Fruit fly (Drosophila melanogaster): ENCODE measurements around the gene CG15160.

DNA sequence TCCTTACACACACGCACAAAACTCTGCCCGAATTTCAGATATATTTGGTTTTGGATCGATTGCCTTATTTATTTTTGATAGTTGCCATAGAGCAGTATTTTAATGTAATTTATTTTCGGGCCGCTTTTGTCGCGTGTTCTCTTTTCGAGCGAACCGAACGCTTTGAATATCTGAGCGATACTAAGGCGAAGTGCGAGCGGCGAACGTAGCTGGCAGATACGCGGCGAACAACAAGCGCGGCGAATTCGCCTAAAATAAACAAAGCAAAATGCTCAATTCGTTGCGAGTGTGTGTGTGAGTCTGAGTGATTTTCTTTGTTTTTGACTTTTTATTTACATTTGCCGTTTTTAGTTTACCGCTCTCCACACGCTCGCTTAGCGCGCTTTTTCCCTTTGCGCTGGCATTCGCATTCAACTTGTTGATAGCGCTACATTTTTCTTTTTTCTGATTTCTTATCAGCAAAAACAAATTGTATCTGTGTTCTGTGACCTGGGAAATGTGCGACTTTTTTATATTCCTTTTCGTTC, 27.6 kb upstream of the CG15160 start:
- TF ChIP-seq CG34367 (tag; optimal IDR thresholded peaks at IDR 0.05) (peak; percentile 25), D1 (tag; optimal IDR thresholded peaks at IDR 0.05) (no peak), CG12605 (GFP tag; IDR thresholded peaks at IDR 0.05) (peak; percentile 94), CG10348 (GFP tag; IDR thresholded peaks at IDR 0.05) (no peak), rn (GFP tag; IDR thresholded peaks at IDR 0.05) (no peak), CG13204 (GFP tag; optimal IDR thresholded peaks at IDR 0.05) (peak; percentile 76), Ets98B (GFP tag; IDR thresholded peaks at IDR 0.05) (peak; percentile 80), EcR (GFP tag; optimal IDR thresholded peaks at IDR 0.05) (peak; percentile 2)

Measured in whole organism, pupa.